Worm (Caenorhabditis elegans): ENCODE measurements around the gene F19C7.8.
A peak's percentile ranks its signal among the peaks of the same experiment; 100 is the strongest.

F19C7.8 gene

DNA sequence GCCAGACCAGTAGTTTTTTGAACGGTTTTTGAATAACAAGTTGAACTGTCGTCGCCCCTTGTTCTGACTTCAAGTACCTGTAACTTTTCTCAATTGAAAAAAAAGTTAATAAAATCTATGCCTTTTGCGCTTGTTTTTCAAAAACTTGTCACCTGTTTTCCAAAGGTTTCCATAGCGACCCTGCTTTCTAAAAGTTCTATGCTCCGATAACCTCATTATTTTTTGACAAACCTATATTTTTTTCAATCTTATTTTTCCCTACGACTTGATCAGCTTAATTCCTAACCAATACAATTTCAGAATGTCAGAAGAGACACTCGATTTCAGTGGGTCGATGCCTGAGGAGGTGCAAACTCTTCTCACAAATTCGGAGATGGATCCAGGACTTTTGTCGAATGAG lies 9.5 kb upstream of the F19C7.8 start, which contains the start of gene F29B9.8:
Gene F29B9.8 (plus strand): TSS at position 301 of the 400 bp plus-strand sequence.
- TF ChIP-seq nfya-1 (tag; optimal IDR thresholded peaks at IDR 0.05; ENCODE audit: insufficient read depth) (no peak), nhr-76 (tag; optimal IDR thresholded peaks at IDR 0.05) (no peak), fkh-2 (tag; optimal IDR thresholded peaks at IDR 0.05) (no peak), ztf-4 (tag; optimal IDR thresholded peaks at IDR 0.05) (no peak), nhr-77 (tag; optimal IDR thresholded peaks at IDR 0.05) (no peak), fkh-10 (GFP tag; optimal IDR thresholded peaks at IDR 0.05) (no peak)

DNA sequence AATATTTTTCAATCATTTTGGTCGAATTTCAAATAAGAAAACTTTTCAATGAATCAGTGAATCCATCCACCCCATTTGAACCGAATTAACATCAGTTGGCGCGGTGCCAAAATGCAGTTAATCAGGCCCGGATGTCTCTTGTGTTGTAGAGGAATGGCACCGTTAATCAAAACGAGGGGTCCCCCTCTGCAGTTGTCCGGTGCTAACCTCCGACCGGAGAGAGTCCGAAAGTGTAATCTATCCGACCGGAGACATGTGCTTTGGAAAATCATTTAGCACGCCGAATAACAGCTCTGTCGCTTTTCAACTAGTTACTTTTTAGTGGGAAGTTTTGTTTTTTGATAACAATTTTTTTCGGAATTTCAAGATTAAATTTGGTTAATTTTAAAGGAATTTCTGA lies 7.3 kb upstream of the F19C7.8 start:
- TF ChIP-seq ceh-9 (tag; optimal IDR thresholded peaks at IDR 0.05), result no peak
- no peak for TF ChIP-seq ceh-16 (tag; optimal IDR thresholded peaks at IDR 0.05)
- no peak for TF ChIP-seq nfya-1 (tag; optimal IDR thresholded peaks at IDR 0.05; ENCODE audit: insufficient read depth)
- no peak for TF ChIP-seq nhr-11 (tag; optimal IDR thresholded peaks at IDR 0.05)
- no peak for TF ChIP-seq ceh-82 (tag; optimal IDR thresholded peaks at IDR 0.05)
- no peak for TF ChIP-seq fos-1 (tag; optimal IDR thresholded peaks at IDR 0.05)
- no peak for TF ChIP-seq daf-12 (tag; optimal IDR thresholded peaks at IDR 0.05)
- no peak for TF ChIP-seq ama-1 (optimal IDR thresholded peaks at IDR 0.05)
- TF ChIP-seq hmg-11 (tag; optimal IDR thresholded peaks at IDR 0.05), result no peak
- TF ChIP-seq fkh-2 (tag; optimal IDR thresholded peaks at IDR 0.05), result no peak
- no peak for TF ChIP-seq nhr-67 (tag; optimal IDR thresholded peaks at IDR 0.05)
- TF ChIP-seq tbx-2 (tag; optimal IDR thresholded peaks at IDR 0.05), result no peak
- no peak for TF ChIP-seq nhr-237 (tag; optimal IDR thresholded peaks at IDR 0.05)
- no peak for TF ChIP-seq skn-1 (tag; optimal IDR thresholded peaks at IDR 0.05)
- no peak for TF ChIP-seq elt-3 (tag; optimal IDR thresholded peaks at IDR 0.05)

DNA sequence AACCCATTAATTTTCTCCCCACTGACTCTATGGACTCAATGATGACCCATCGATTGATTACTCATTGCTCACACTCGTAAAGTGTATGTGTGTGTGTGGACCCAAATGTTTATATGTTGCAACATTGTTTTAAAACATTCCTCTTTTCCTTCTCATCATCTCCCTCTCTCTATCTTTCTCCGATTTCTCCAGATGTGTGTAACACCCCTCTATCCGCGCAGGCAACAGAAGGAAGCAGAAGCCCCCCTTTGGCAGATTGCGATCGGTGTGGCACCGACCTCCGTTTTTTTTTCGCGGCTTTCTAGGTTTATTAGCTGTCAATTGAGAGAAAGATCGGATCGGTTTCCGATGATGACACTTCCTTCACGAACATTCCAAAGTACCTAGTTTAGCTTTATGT lies 5.7 kb upstream of the F19C7.8 start:
- TF ChIP-seq nhr-25 (tag; optimal IDR thresholded peaks at IDR 0.05) (peak; percentile 30), fkh-2 (tag; optimal IDR thresholded peaks at IDR 0.05) (no peak), ama-1 (optimal IDR thresholded peaks at IDR 0.05) (no peak), nhr-76 (tag; optimal IDR thresholded peaks at IDR 0.05) (no peak)

DNA sequence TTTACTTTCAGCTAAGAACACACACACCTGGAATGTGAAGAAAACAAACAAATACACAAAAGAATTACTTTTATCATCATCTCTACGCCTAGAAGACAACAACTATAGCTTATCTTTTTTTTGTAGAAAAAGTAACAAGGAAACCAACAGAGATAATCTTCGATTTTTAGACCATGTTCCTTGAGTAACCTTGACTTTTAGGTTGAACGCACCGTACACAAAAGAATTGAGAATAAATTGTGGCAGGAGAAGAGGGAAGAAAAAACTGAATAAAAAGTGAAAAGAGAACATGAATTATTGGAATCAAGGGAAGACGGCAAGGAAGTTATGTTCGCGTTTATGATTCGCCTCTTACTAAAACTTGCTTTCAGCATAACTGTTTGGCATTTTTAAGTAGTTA lies 3.0 kb upstream of the F19C7.8 start:
- TF ChIP-seq egl-27 (tag; optimal IDR thresholded peaks at IDR 0.05), result no peak
- TF ChIP-seq ztf-11 (tag; optimal IDR thresholded peaks at IDR 0.05), result no peak
- TF ChIP-seq nhr-43 (tag; optimal IDR thresholded peaks at IDR 0.05; ENCODE audit: poor library complexity, severe bottlenecking), result peak; percentile 15
- TF ChIP-seq elt-1 (tag; optimal IDR thresholded peaks at IDR 0.05), result no peak
- no peak for TF ChIP-seq unc-39 (tag; optimal IDR thresholded peaks at IDR 0.05)
- peak; percentile 77 for TF ChIP-seq nhr-25 (tag; optimal IDR thresholded peaks at IDR 0.05)

DNA sequence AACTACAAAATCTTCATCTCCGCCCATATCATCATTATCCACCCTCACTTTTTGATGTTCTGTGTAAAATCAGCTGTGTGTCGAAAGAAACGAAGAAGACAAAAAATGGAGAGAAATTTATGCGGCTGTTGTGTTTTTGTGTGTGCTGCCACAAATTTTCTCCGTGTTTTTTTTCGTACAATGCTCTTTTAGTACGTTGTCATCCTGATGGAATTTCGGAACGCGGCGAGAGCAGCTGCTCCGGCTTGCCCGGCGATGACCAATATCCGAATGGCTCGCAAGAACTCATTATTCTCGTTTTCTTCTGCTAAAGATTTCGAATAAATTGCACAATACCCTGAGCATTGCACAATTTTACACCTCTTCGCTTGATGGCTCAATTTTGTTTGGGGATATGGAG lies 1.5 kb upstream of the F19C7.8 start:
- TF ChIP-seq elt-3 (tag; optimal IDR thresholded peaks at IDR 0.05) (no peak), R02D3.7 (tag; optimal IDR thresholded peaks at IDR 0.05) (no peak), nhr-23 (tag; optimal IDR thresholded peaks at IDR 0.05) (no peak)

DNA sequence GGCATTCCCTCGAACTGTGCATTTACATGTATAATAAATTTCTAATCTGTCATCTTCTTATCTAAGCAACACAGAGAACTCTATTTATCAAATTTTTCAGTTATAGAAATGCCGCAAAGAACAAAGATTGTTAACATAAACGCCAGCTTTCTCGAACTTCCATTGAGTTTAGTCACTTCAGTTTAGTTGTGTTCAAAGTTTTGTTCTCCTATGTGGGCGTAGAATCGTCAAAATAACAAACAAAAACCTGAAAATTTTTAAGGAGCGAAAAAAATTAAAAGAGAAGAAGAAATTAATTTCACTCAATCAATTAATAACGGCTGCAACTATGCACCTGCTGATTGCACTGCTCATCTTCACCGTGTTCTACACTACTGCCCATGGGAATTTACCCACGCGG lies 1.9 kb downstream of the F19C7.8 start, which contains the start of gene R105.5:
Gene R105.5 (plus strand): TSS at position 301 of the 400 bp plus-strand sequence.
- TF ChIP-seq nhr-12 (tag; optimal IDR thresholded peaks at IDR 0.05), result no peak
- TF ChIP-seq ceh-16 (tag; optimal IDR thresholded peaks at IDR 0.05), result no peak

DNA sequence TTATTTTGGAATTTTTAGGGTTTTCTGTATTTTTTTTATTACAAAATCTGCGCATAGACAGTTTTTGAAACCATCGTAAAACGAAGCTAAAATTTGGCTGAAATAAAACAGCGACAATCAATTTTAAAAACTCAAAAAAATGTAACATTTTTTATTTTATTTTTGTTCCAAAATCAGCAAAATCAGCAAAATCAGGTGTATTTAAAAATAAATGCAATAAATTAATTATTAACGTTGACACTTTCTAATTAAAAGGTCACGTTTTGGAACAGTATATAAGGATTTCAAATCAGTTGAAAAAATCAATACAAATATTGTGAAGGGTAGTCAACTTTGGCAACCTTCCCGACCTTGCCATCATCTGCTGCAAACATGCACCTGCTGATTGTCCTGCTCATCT lies 4.5 kb downstream of the F19C7.8 start, which contains the start of gene R105.1:
Gene R105.1 (plus strand): TSS at position 301 of the 400 bp plus-strand sequence.
- TF ChIP-seq skn-1 (tag; optimal IDR thresholded peaks at IDR 0.05), result no peak
- TF ChIP-seq fkh-2 (tag; optimal IDR thresholded peaks at IDR 0.05), result no peak
- TF ChIP-seq nhr-23 (tag; optimal IDR thresholded peaks at IDR 0.05), result no peak
- TF ChIP-seq ceh-9 (tag; optimal IDR thresholded peaks at IDR 0.05), result no peak
- no peak for TF ChIP-seq nhr-77 (tag; optimal IDR thresholded peaks at IDR 0.05)
- TF ChIP-seq zag-1 (tag; optimal IDR thresholded peaks at IDR 0.05), result no peak
- no peak for TF ChIP-seq elt-3 (tag; optimal IDR thresholded peaks at IDR 0.05)
- no peak for TF ChIP-seq nhr-28 (tag; optimal IDR thresholded peaks at IDR 0.05)
- no peak for TF ChIP-seq nhr-76 (tag; optimal IDR thresholded peaks at IDR 0.05)
- TF ChIP-seq R02D3.7 (tag; optimal IDR thresholded peaks at IDR 0.05), result no peak
- TF ChIP-seq pha-4 (tag; optimal IDR thresholded peaks at IDR 0.05), result no peak
- no peak for TF ChIP-seq ceh-82 (tag; optimal IDR thresholded peaks at IDR 0.05)
- no peak for TF ChIP-seq ceh-28 (tag; optimal IDR thresholded peaks at IDR 0.05)
- no peak for TF ChIP-seq fkh-10 (GFP tag; optimal IDR thresholded peaks at IDR 0.05)
- no peak for TF ChIP-seq unc-62 (GFP tag; optimal IDR thresholded peaks at IDR 0.05)
- no peak for TF ChIP-seq nhr-25 (tag; optimal IDR thresholded peaks at IDR 0.05)
- no peak for TF ChIP-seq lsy-12 (tag; optimal IDR thresholded peaks at IDR 0.05)

Data from whole organism, L3 larva.